Worm (Caenorhabditis elegans) whole organism, mixed stage, embryonic: Measurements from ENCODE around the gene nhr-263.

Source experiments
- M03D4.4 ChIP-seq: sonication (generic microtip); optimal IDR thresholded peaks from 2 replicates; lab custom pipeline; 2017; ENCODE audit warnings: mild to moderate bottlenecking, missing genetic modification characterization, missing compliant biosample characterization
- bed-3 ChIP-seq: fragments of 200-800 bp; sonication (Bioruptor generic); optimal IDR thresholded peaks from 3 replicates; lab custom pipeline; 2018; ENCODE audit warnings: mild to moderate bottlenecking, missing genetic modification characterization, moderate library complexity, missing compliant biosample characterization
- blmp-1 ChIP-seq: fragments of 150-350 bp; optimal IDR thresholded peaks from 2 replicates; lab custom pipeline; 2014; ENCODE audit warnings: missing biosample characterization, missing genetic modification characterization
- ceh-39 ChIP-seq: fragments of 150-350 bp; optimal IDR thresholded peaks from 2 replicates; lab custom pipeline; 2014; ENCODE audit warnings: missing biosample characterization, missing genetic modification characterization
- ceh-83 ChIP-seq: fragments of 200-800 bp; sonication (Bioruptor generic); optimal IDR thresholded peaks from 2 replicates; lab custom pipeline; 2018; ENCODE audit warnings: mild to moderate bottlenecking, missing genetic modification characterization, missing compliant biosample characterization
- ces-1 ChIP-seq: fragments of 150-350 bp; optimal IDR thresholded peaks from 2 replicates; lab custom pipeline; 2014; ENCODE audit warnings: missing biosample characterization, missing genetic modification reagents, missing genetic modification characterization
- cnd-1 ChIP-seq: fragments of 200-800 bp; sonication (Bioruptor generic); optimal IDR thresholded peaks from 2 replicates; lab custom pipeline; 2018; ENCODE audit warnings: mild to moderate bottlenecking, missing genetic modification characterization, missing compliant biosample characterization
- drap-1 ChIP-seq: fragments of 200-800 bp; sonication (Bioruptor generic); optimal IDR thresholded peaks from 3 replicates; lab custom pipeline; 2018; ENCODE audit warnings: mild to moderate bottlenecking, missing genetic modification characterization, missing compliant biosample characterization
- elt-1 ChIP-seq: sonication (generic microtip); optimal IDR thresholded peaks from 2 replicates; lab custom pipeline; 2017; ENCODE audit warnings: missing genetic modification characterization, mild to moderate bottlenecking, missing compliant biosample characterization, antibody characterized with exemption, moderate library complexity, borderline replicate concordance; ENCODE audit not compliant: insufficient read depth
- ham-2 ChIP-seq: fragments of 200-800 bp; sonication (Bioruptor generic); optimal IDR thresholded peaks from 2 replicates; lab custom pipeline; 2018; ENCODE audit warnings: mild to moderate bottlenecking, missing genetic modification characterization, missing compliant biosample characterization
- hlh-1 ChIP-seq: fragments of 150-350 bp; optimal IDR thresholded peaks from 2 replicates; lab custom pipeline; 2014; ENCODE audit warnings: missing biosample characterization, missing genetic modification reagents, missing genetic modification characterization
- lin-13 ChIP-seq: fragments of 150-350 bp; optimal IDR thresholded peaks from 2 replicates; lab custom pipeline; 2014; ENCODE audit warnings: missing biosample characterization, missing genetic modification characterization
- lin-32 ChIP-seq: fragments of 200-800 bp; sonication (Bioruptor generic); optimal IDR thresholded peaks from 2 replicates; lab custom pipeline; 2018; ENCODE audit warnings: mild to moderate bottlenecking, missing genetic modification characterization, missing compliant biosample characterization
- mab-5 ChIP-seq: fragments of 150-350 bp; optimal IDR thresholded peaks from 2 replicates; lab custom pipeline; 2014; ENCODE audit warnings: missing biosample characterization, missing genetic modification characterization
- mep-1 ChIP-seq: fragments of 150-350 bp; optimal IDR thresholded peaks from 2 replicates; lab custom pipeline; 2017; ENCODE audit warnings: missing biosample characterization, missing genetic modification reagents, missing genetic modification characterization, inconsistent platforms
- mls-2 ChIP-seq: sonication (generic microtip); optimal IDR thresholded peaks from 2 replicates; lab custom pipeline; 2016; ENCODE audit warnings: mild to moderate bottlenecking, missing genetic modification characterization, moderate library complexity, missing compliant biosample characterization
- nhr-12 ChIP-seq: fragments of 150-350 bp; optimal IDR thresholded peaks from 2 replicates; lab custom pipeline; 2014; ENCODE audit warnings: missing biosample characterization, missing genetic modification characterization
- nhr-2 ChIP-seq: fragments of 150-350 bp; optimal IDR thresholded peaks from 2 replicates; lab custom pipeline; 2014; ENCODE audit warnings: missing biosample characterization, missing genetic modification characterization
- nhr-237 ChIP-seq: fragments of 150-350 bp; optimal IDR thresholded peaks from 2 replicates; lab custom pipeline; 2014; ENCODE audit warnings: missing biosample characterization, missing genetic modification characterization
- nhr-28 ChIP-seq: fragments of 150-350 bp; optimal IDR thresholded peaks from 2 replicates; lab custom pipeline; 2014; ENCODE audit warnings: missing biosample characterization, missing genetic modification characterization
- nhr-76 ChIP-seq: sonication (generic microtip); optimal IDR thresholded peaks from 2 replicates; lab custom pipeline; 2017; ENCODE audit warnings: missing biosample characterization, missing genetic modification characterization
- pha-4 ChIP-seq: fragments of 150-350 bp; optimal IDR thresholded peaks from 2 replicates; lab custom pipeline; 2018; ENCODE audit warnings: missing biosample characterization, missing genetic modification reagents, missing genetic modification characterization
- sem-2 ChIP-seq: fragments of 200-800 bp; sonication (Bioruptor generic); optimal IDR thresholded peaks from 2 replicates; lab custom pipeline; 2018; ENCODE audit warnings: mild to moderate bottlenecking, missing genetic modification characterization, missing compliant biosample characterization
- tbx-8 ChIP-seq: fragments of 200-800 bp; sonication (Bioruptor generic); optimal IDR thresholded peaks from 2 replicates; lab custom pipeline; 2018; ENCODE audit warnings: mild to moderate bottlenecking, missing genetic modification characterization, moderate library complexity, missing compliant biosample characterization
- unc-39 ChIP-seq: fragments of 150-350 bp; optimal IDR thresholded peaks from 2 replicates; lab custom pipeline; 2014; ENCODE audit warnings: missing biosample characterization, missing genetic modification characterization
- zip-8 ChIP-seq: fragments of 150-350 bp; optimal IDR thresholded peaks from 2 replicates; lab custom pipeline; 2014; ENCODE audit warnings: missing biosample characterization, missing genetic modification characterization
- ztf-11 ChIP-seq: fragments of 150-350 bp; optimal IDR thresholded peaks from 2 replicates; lab custom pipeline; 2014; ENCODE audit warnings: missing biosample characterization, missing genetic modification characterization

nhr-263 gene

ce11 chrV:7328092-7328491, 13.8 kb downstream of the nhr-263 start, which contains the start of gene clec-7:
clec-7 (plus strand) TSS chrV:7328392.
- TF ChIP-seq blmp-1 (tag; lab: Kevin White, UChicago) (no peak), nhr-12 (no peak), bed-3 (GFP tag; lab: Kevin White, UChicago) (no peak), nhr-76 (tag; lab: Kevin White, UChicago) (no peak), nhr-2 (no peak), lin-13 (tag; lab: Kevin White, UChicago) (no peak)

- TF ChIP-seq mls-2 (tag; lab: Kevin White, UChicago) (no peak), ceh-39 (tag; lab: Kevin White, UChicago) (no peak), elt-1 (no peak), lin-13 (tag; lab: Kevin White, UChicago) (no peak), ces-1 (no peak), pha-4 (tag; lab: Kevin White, UChicago) (no peak), nhr-76 (tag; lab: Kevin White, UChicago) (no peak), unc-39 (tag; lab: Kevin White, UChicago) (no peak), ztf-11 (tag; lab: Kevin White, UChicago) (no peak), nhr-2 (no peak), nhr-12 (no peak), ham-2 (GFP tag; lab: Kevin White, UChicago) (no peak), nhr-28 (tag; lab: Kevin White, UChicago) (no peak)
These were observed 14.9 kb downstream of the nhr-263 start, which contains the start of gene F10G2.4 for ce11 chrV:7326928-7327327. F10G2.4 (plus strand) TSS chrV:7327228.

ce11 chrV:7325285-7325684, 16.6 kb downstream of the nhr-263 start, which contains the start of gene srx-92:
srx-92 (minus strand) TSS chrV:7325385.
- no peak for TF ChIP-seq bed-3 (GFP tag; lab: Kevin White, UChicago)
- no peak for TF ChIP-seq pha-4 (tag; lab: Kevin White, UChicago)
- TF ChIP-seq blmp-1 (tag; lab: Kevin White, UChicago): no peak
- no peak for TF ChIP-seq ceh-83 (GFP tag; lab: Kevin White, UChicago)
- TF ChIP-seq sem-2 (GFP tag; lab: Kevin White, UChicago): no peak
- no peak for TF ChIP-seq lin-13 (tag; lab: Kevin White, UChicago)
- TF ChIP-seq nhr-76 (tag; lab: Kevin White, UChicago): no peak
- TF ChIP-seq hlh-1: no peak
- TF ChIP-seq M03D4.4 (tag; lab: Kevin White, UChicago): no peak
- TF ChIP-seq nhr-237 (tag; lab: Kevin White, UChicago): no peak
- TF ChIP-seq ces-1: no peak
- TF ChIP-seq mep-1 (tag; lab: Kevin White, UChicago): no peak
- no peak for TF ChIP-seq mls-2 (tag; lab: Kevin White, UChicago)
- no peak for TF ChIP-seq ceh-39 (tag; lab: Kevin White, UChicago)
- TF ChIP-seq nhr-12: no peak
- TF ChIP-seq ztf-11 (tag; lab: Kevin White, UChicago): no peak

ce11 chrV:7321915-7322314, 19.9 kb downstream of the nhr-263 start, which contains the start of gene F10G2.10:
F10G2.10 (plus strand) TSS chrV:7322215.
- no peak for TF ChIP-seq blmp-1 (tag; lab: Kevin White, UChicago)
- no peak for TF ChIP-seq sem-2 (GFP tag; lab: Kevin White, UChicago)
- TF ChIP-seq drap-1 (GFP tag; lab: Kevin White, UChicago): no peak
- no peak for TF ChIP-seq ces-1
- TF ChIP-seq lin-32 (GFP tag; lab: Kevin White, UChicago): no peak
- TF ChIP-seq nhr-12: no peak
- TF ChIP-seq ham-2 (GFP tag; lab: Kevin White, UChicago): no peak
- no peak for TF ChIP-seq mls-2 (tag; lab: Kevin White, UChicago)
- no peak for TF ChIP-seq nhr-28 (tag; lab: Kevin White, UChicago)

- TF ChIP-seq ceh-83 (GFP tag; lab: Kevin White, UChicago) (no peak), unc-39 (tag; lab: Kevin White, UChicago) (no peak), ceh-39 (tag; lab: Kevin White, UChicago) (no peak), cnd-1 (no peak)
These were observed 20.9 kb downstream of the nhr-263 start, which contains the start of gene lmd-4 for ce11 chrV:7320909-7321308. lmd-4 (minus strand) TSS chrV:7321009.

ce11 chrV:7313233-7313632, 28.6 kb downstream of the nhr-263 start, which contains the start of gene srx-6:
srx-6 (minus strand) TSS chrV:7313333.
- no peak for TF ChIP-seq elt-1

- TF ChIP-seq tbx-8 (GFP tag; lab: Kevin White, UChicago): no peak
- TF ChIP-seq elt-1: no peak
- TF ChIP-seq nhr-2: no peak
- no peak for TF ChIP-seq nhr-28 (tag; lab: Kevin White, UChicago)
- TF ChIP-seq nhr-12: no peak
- no peak for TF ChIP-seq mls-2 (tag; lab: Kevin White, UChicago)
- TF ChIP-seq ces-1: no peak
- no peak for TF ChIP-seq mab-5
- TF ChIP-seq pha-4 (tag; lab: Kevin White, UChicago): no peak
- TF ChIP-seq zip-8 (tag; lab: Kevin White, UChicago): no peak
- no peak for TF ChIP-seq ztf-11 (tag; lab: Kevin White, UChicago)
These were observed 34.8 kb downstream of the nhr-263 start, which contains the start of gene F07G11.1 for ce11 chrV:7307089-7307488. F07G11.1 (plus strand) TSS chrV:7307389.
